Worm (Caenorhabditis elegans) whole organism, L3 larva: ENCODE data around the gene best-15.
A peak's percentile ranks its signal among the peaks of the same experiment; 100 is the strongest.

Experiments used
- ZK546.5 ChIP-seq: sonication (generic microtip); optimal IDR thresholded peaks from 2 replicates; lab custom pipeline; 2017; ENCODE audit warnings: missing biosample characterization, missing genetic modification characterization
- ama-1 ChIP-seq: fragments of 150-350 bp; optimal IDR thresholded peaks from 2 replicates; lab custom pipeline; 2018
- ceh-16 ChIP-seq: sonication (generic microtip); optimal IDR thresholded peaks from 2 replicates; lab custom pipeline; 2017; ENCODE audit warnings: missing biosample characterization, missing genetic modification characterization
- ceh-28 ChIP-seq: fragments of 150-350 bp; optimal IDR thresholded peaks from 2 replicates; lab custom pipeline; 2014; ENCODE audit warnings: missing biosample characterization, missing genetic modification reagents, missing genetic modification characterization
- ceh-82 ChIP-seq: fragments of 150-350 bp; optimal IDR thresholded peaks from 2 replicates; lab custom pipeline; 2014; ENCODE audit warnings: missing biosample characterization, missing genetic modification characterization
- ceh-9 ChIP-seq: sonication (generic microtip); optimal IDR thresholded peaks from 2 replicates; lab custom pipeline; 2018; ENCODE audit warnings: missing biosample characterization, missing genetic modification characterization
- egl-27 ChIP-seq: sonication (generic microtip); optimal IDR thresholded peaks from 4 replicates; lab custom pipeline; 2017; ENCODE audit warnings: missing biosample characterization, missing genetic modification reagents, missing genetic modification characterization
- elt-2 ChIP-seq: sonication (generic microtip); optimal IDR thresholded peaks from 2 replicates; lab custom pipeline; 2016; ENCODE audit warnings: missing genetic modification reagents, mild to moderate bottlenecking, missing genetic modification characterization, missing compliant biosample characterization
- eor-1 ChIP-seq, 2 experiments: fragments of 150-350 bp; optimal IDR thresholded peaks; 2 replicates each; lab custom pipeline; 2014 to 2018; ENCODE audit warnings: missing biosample characterization in 2 of 2, missing genetic modification characterization in 2 of 2
- fkh-10 ChIP-seq: sonication (generic microtip); optimal IDR thresholded peaks from 2 replicates; lab custom pipeline; 2017; ENCODE audit warnings: missing biosample characterization, missing genetic modification reagents, missing genetic modification characterization
- fkh-2 ChIP-seq: fragments of 150-350 bp; optimal IDR thresholded peaks from 2 replicates; lab custom pipeline; 2014; ENCODE audit warnings: missing biosample characterization, missing genetic modification reagents, missing genetic modification characterization
- hmg-11 ChIP-seq: sonication (generic microtip); optimal IDR thresholded peaks from 2 replicates; lab custom pipeline; 2016; ENCODE audit warnings: missing genetic modification characterization, missing compliant biosample characterization
- jun-1 ChIP-seq: fragments of 150-350 bp; optimal IDR thresholded peaks from 2 replicates; lab custom pipeline; 2014; ENCODE audit warnings: missing biosample characterization, missing genetic modification reagents, missing genetic modification characterization
- lin-15B ChIP-seq: fragments of 150-350 bp; optimal IDR thresholded peaks from 2 replicates; lab custom pipeline; 2014; ENCODE audit warnings: missing biosample characterization, missing genetic modification characterization
- lin-39 ChIP-seq: fragments of 150-350 bp; optimal IDR thresholded peaks from 2 replicates; lab custom pipeline; 2018; ENCODE audit warnings: missing biosample characterization, missing genetic modification reagents, missing genetic modification characterization
- lsy-12 ChIP-seq: sonication (generic microtip); optimal IDR thresholded peaks from 2 replicates; lab custom pipeline; 2016; ENCODE audit warnings: mild to moderate bottlenecking, missing genetic modification characterization, missing compliant biosample characterization
- mdl-1 ChIP-seq: fragments of 150-350 bp; optimal IDR thresholded peaks from 2 replicates; lab custom pipeline; 2014; ENCODE audit warnings: missing biosample characterization, missing genetic modification characterization
- mml-1 ChIP-seq: fragments of 150-350 bp; sonication (generic microtip); optimal IDR thresholded peaks from 3 replicates; lab custom pipeline; 2014; ENCODE audit warnings: missing biosample characterization, missing genetic modification characterization
- nhr-11 ChIP-seq: fragments of 150-350 bp; optimal IDR thresholded peaks from 2 replicates; lab custom pipeline; 2014; ENCODE audit warnings: missing biosample characterization, missing genetic modification characterization
- nhr-12 ChIP-seq: fragments of 150-350 bp; optimal IDR thresholded peaks from 2 replicates; lab custom pipeline; 2014; ENCODE audit warnings: missing biosample characterization, missing genetic modification characterization
- nhr-237 ChIP-seq: fragments of 150-350 bp; optimal IDR thresholded peaks from 2 replicates; lab custom pipeline; 2014; ENCODE audit warnings: missing biosample characterization, missing genetic modification characterization
- nhr-25 ChIP-seq: sonication (generic microtip); optimal IDR thresholded peaks from 2 replicates; lab custom pipeline; 2017; ENCODE audit warnings: missing biosample characterization, missing genetic modification characterization
- nhr-28 ChIP-seq: fragments of 150-350 bp; optimal IDR thresholded peaks from 2 replicates; lab custom pipeline; 2014; ENCODE audit warnings: missing biosample characterization, missing genetic modification characterization
- nhr-67 ChIP-seq: fragments of 150-350 bp; optimal IDR thresholded peaks from 2 replicates; lab custom pipeline; 2014; ENCODE audit warnings: missing biosample characterization, missing genetic modification characterization
- nhr-76 ChIP-seq: fragments of 150-350 bp; sonication (generic microtip); optimal IDR thresholded peaks from 5 replicates; lab custom pipeline; 2014; ENCODE audit warnings: missing biosample characterization, missing genetic modification characterization
- pqm-1 ChIP-seq: fragments of 150-350 bp; optimal IDR thresholded peaks from 2 replicates; lab custom pipeline; 2017; ENCODE audit warnings: missing biosample characterization, missing genetic modification characterization, inconsistent platforms
- sea-2 ChIP-seq: fragments of 150-350 bp; sonication (generic microtip); optimal IDR thresholded peaks from 4 replicates; lab custom pipeline; 2014; ENCODE audit warnings: missing biosample characterization, missing genetic modification reagents, missing genetic modification characterization
- skn-1 ChIP-seq: fragments of 150-350 bp; optimal IDR thresholded peaks from 2 replicates; lab custom pipeline; 2014; ENCODE audit warnings: missing biosample characterization, missing genetic modification characterization
- snpc-4 ChIP-seq: fragments of 150-350 bp; optimal IDR thresholded peaks from 2 replicates; lab custom pipeline; 2014; ENCODE audit warnings: missing biosample characterization, missing genetic modification characterization
- unc-39 ChIP-seq: sonication (generic microtip); optimal IDR thresholded peaks from 4 replicates; lab custom pipeline; 2017; ENCODE audit warnings: missing biosample characterization, missing genetic modification characterization
- unc-62 ChIP-seq: fragments of 150-350 bp; sonication (generic microtip); optimal IDR thresholded peaks from 4 replicates; lab custom pipeline; 2014; ENCODE audit warnings: missing biosample characterization, missing genetic modification reagents, missing genetic modification characterization
- zag-1 ChIP-seq: fragments of 150-350 bp; optimal IDR thresholded peaks from 2 replicates; lab custom pipeline; 2014; ENCODE audit warnings: missing biosample characterization, missing genetic modification characterization
- ztf-11 ChIP-seq: fragments of 150-350 bp; optimal IDR thresholded peaks from 2 replicates; lab custom pipeline; 2014; ENCODE audit warnings: missing biosample characterization, missing genetic modification characterization
- ztf-4 ChIP-seq: fragments of 150-350 bp; optimal IDR thresholded peaks from 2 replicates; lab custom pipeline; 2014; ENCODE audit warnings: missing biosample characterization, missing genetic modification characterization

best-15 gene

ce11 chrIV:10832148-10832547 lies at the start of gene best-15:
best-15 (minus strand) TSS chrIV:10832248.
- TF ChIP-seq ceh-82 (tag; lab: Kevin White, UChicago) = no peak
- TF ChIP-seq nhr-12 (tag; lab: Kevin White, UChicago) = no peak
- no peak for TF ChIP-seq ZK546.5
- TF ChIP-seq ceh-16 (tag; lab: Kevin White, UChicago) = no peak
- TF ChIP-seq pqm-1 (tag; lab: Kevin White, UChicago) = no peak

- no peak for TF ChIP-seq fkh-2 (tag; lab: Kevin White, UChicago)
- no peak for TF ChIP-seq ztf-4
- no peak for TF ChIP-seq fkh-10 (GFP tag; lab: Kevin White, UChicago)
- TF ChIP-seq nhr-12 (tag; lab: Kevin White, UChicago) = no peak
- no peak for TF ChIP-seq nhr-67 (tag; lab: Kevin White, UChicago)
- TF ChIP-seq elt-2 (tag; lab: Kevin White, UChicago) = peak; percentile 67
- TF ChIP-seq skn-1 (tag; lab: Kevin White, UChicago) = no peak
- TF ChIP-seq ztf-11 (tag; lab: Kevin White, UChicago) = no peak
- TF ChIP-seq eor-1 (tag; optimal IDR thresholded peaks at IDR 0.05; lab: Kevin White, UChicago) = no peak
- TF ChIP-seq lin-15B (tag; lab: Kevin White, UChicago) = no peak
- no peak for TF ChIP-seq egl-27 (tag; lab: Kevin White, UChicago)
- TF ChIP-seq nhr-237 (tag; lab: Kevin White, UChicago) = no peak
- peak; percentile 18 for TF ChIP-seq ceh-28 (tag; lab: Kevin White, UChicago)
- no peak for TF ChIP-seq mml-1 (tag; lab: Kevin White, UChicago)
- no peak for TF ChIP-seq hmg-11 (tag; lab: Kevin White, UChicago)
- TF ChIP-seq nhr-28 (tag; lab: Kevin White, UChicago) = no peak
- TF ChIP-seq unc-62 = no peak
Observed at ce11 chrIV:10881230-10881629, 49.2 kb upstream of the best-15 start, which contains the start of gene F13E9.13. F13E9.13 (plus strand) TSS chrIV:10881546.

ce11 chrIV:10880264-10880663 lies 48.2 kb upstream of the best-15 start, which contains the start of gene fipr-15:
fipr-15 (plus strand) TSS chrIV:10880564.
- no peak for TF ChIP-seq mdl-1 (tag; lab: Kevin White, UChicago)
- no peak for TF ChIP-seq sea-2
- TF ChIP-seq nhr-12 (tag; lab: Kevin White, UChicago) = no peak
- no peak for TF ChIP-seq nhr-76
- no peak for TF ChIP-seq nhr-25
- no peak for TF ChIP-seq fkh-10 (GFP tag; lab: Kevin White, UChicago)
- no peak for TF ChIP-seq lin-39 (tag; lab: Kevin White, UChicago)
- TF ChIP-seq ama-1 (lab: Kevin White, UChicago) = no peak
- no peak for TF ChIP-seq nhr-11
- TF ChIP-seq jun-1 (tag; lab: Kevin White, UChicago) = no peak
- no peak for TF ChIP-seq ceh-9 (tag; lab: Kevin White, UChicago)
- TF ChIP-seq ceh-16 (tag; lab: Kevin White, UChicago) = no peak
- TF ChIP-seq unc-39 = no peak

ce11 chrIV:10879542-10879941 lies 47.5 kb upstream of the best-15 start, which contains the start of gene sdz-13:
sdz-13 (minus strand) TSS chrIV:10879642.
- TF ChIP-seq lin-39 (tag; lab: Kevin White, UChicago) (no peak), lsy-12 (tag; lab: Kevin White, UChicago) (no peak), ama-1 (lab: Kevin White, UChicago) (no peak)

- TF ChIP-seq ztf-11 (tag; lab: Kevin White, UChicago) = no peak
- TF ChIP-seq snpc-4 (tag; lab: Kevin White, UChicago) = no peak
- no peak for TF ChIP-seq fkh-10 (GFP tag; lab: Kevin White, UChicago)
- TF ChIP-seq unc-39 = no peak
- TF ChIP-seq zag-1 (tag; lab: Kevin White, UChicago) = no peak
- TF ChIP-seq nhr-67 (tag; lab: Kevin White, UChicago) = no peak
- no peak for TF ChIP-seq lin-15B (tag; lab: Kevin White, UChicago)
- TF ChIP-seq sea-2 = no peak
Observed at ce11 chrIV:10876844-10877243, 44.8 kb upstream of the best-15 start, which contains the start of gene fipr-14. fipr-14 (plus strand) TSS chrIV:10877144.
